Worm (Caenorhabditis elegans): ENCODE results near the gene sri-4.

Gene sri-4

ce11 chrV:773256-773655 is 25.1 kb downstream of the sri-4 start, which contains the start of gene sti-1:
TSS of gene sti-1 (plus strand) at chrV:773518.
- peak; percentile 83 for TF ChIP-seq C16A3.4 (tag; optimal IDR thresholded peaks at IDR 0.05)
- peak; percentile 92 for TF ChIP-seq nhr-19 (GFP tag; conservative IDR thresholded peaks at IDR 0.05)
- peak; percentile 74 for TF ChIP-seq skn-1 (tag; optimal IDR thresholded peaks at IDR 0.05)
- TF ChIP-seq mef-2 (tag; optimal IDR thresholded peaks at IDR 0.05) = no peak
- peak; percentile 96 for TF ChIP-seq nhr-77 (tag; optimal IDR thresholded peaks at IDR 0.05)
- TF ChIP-seq sup-37 (GFP tag; optimal IDR thresholded peaks at IDR 0.05) = peak; percentile 72
- TF ChIP-seq fkh-10 (GFP tag; optimal IDR thresholded peaks at IDR 0.05) = peak; percentile 19
- peak; percentile 89 for TF ChIP-seq unc-130 (tag; optimal IDR thresholded peaks at IDR 0.05)
- peak; percentile 95 for TF ChIP-seq nhr-71 (tag; optimal IDR thresholded peaks at IDR 0.05)
- TF ChIP-seq lin-14 (GFP tag; optimal IDR thresholded peaks at IDR 0.05) = peak; percentile 98
- no peak for TF ChIP-seq fkh-4 (tag; optimal IDR thresholded peaks at IDR 0.05; ENCODE audit: borderline replicate concordance)
- peak; percentile 77 for TF ChIP-seq grh-1 (GFP tag; IDR thresholded peaks at IDR 0.05)
- TF ChIP-seq isw-1 (GFP tag; IDR thresholded peaks at IDR 0.05) = peak; percentile 87
- no peak for TF ChIP-seq egl-27 (tag; optimal IDR thresholded peaks at IDR 0.05)
- TF ChIP-seq nhr-90 (tag; optimal IDR thresholded peaks at IDR 0.05; ENCODE audit: poor library complexity) = peak; percentile 89
- TF ChIP-seq ztf-4 (tag; optimal IDR thresholded peaks at IDR 0.05) = no peak
- TF ChIP-seq unc-86 (tag; optimal IDR thresholded peaks at IDR 0.05) = peak; percentile 87
- TF ChIP-seq nhr-28 (tag; optimal IDR thresholded peaks at IDR 0.05) = peak; percentile 39
- TF ChIP-seq rnt-1 (tag; optimal IDR thresholded peaks at IDR 0.05) = peak; percentile 91
- peak; percentile 81 for TF ChIP-seq irx-1 (tag; optimal IDR thresholded peaks at IDR 0.05)
- peak; percentile 99 to 100 for TF ChIP-seq efl-1 (optimal IDR thresholded peaks at IDR 0.05)
- TF ChIP-seq efl-1 (GFP tag; optimal IDR thresholded peaks at IDR 0.05 in 1 of 2) = peak; percentile 99 to 100
- TF ChIP-seq xbp-1 (tag; optimal IDR thresholded peaks at IDR 0.05) = peak; percentile 91
- peak; percentile 93 for TF ChIP-seq nhr-20 (tag; optimal IDR thresholded peaks at IDR 0.05)
- peak; percentile 53; the same call in 1 of the 2 replicates for TF ChIP-seq ceh-88 (GFP tag; IDR thresholded peaks at IDR 0.05)
- TF ChIP-seq lsy-2 (tag; optimal IDR thresholded peaks at IDR 0.05) = peak; percentile 89 to 91
- TF ChIP-seq tlp-1 (tag; optimal IDR thresholded peaks at IDR 0.05) = no peak
- peak; percentile 86 for TF ChIP-seq jun-1 (tag; optimal IDR thresholded peaks at IDR 0.05)
- TF ChIP-seq mab-9 (GFP tag; IDR thresholded peaks at IDR 0.05) = peak; percentile 79
- no peak for TF ChIP-seq aha-1 (tag; optimal IDR thresholded peaks at IDR 0.05)
- TF ChIP-seq dsc-1 (tag; optimal IDR thresholded peaks at IDR 0.05) = peak; percentile 92
- TF ChIP-seq ceh-63 (GFP tag; optimal IDR thresholded peaks at IDR 0.05) = no peak
- peak; percentile 71 for TF ChIP-seq sox-4 (tag; optimal IDR thresholded peaks at IDR 0.05)
- peak; percentile 92 for TF ChIP-seq swsn-7 (tag; optimal IDR thresholded peaks at IDR 0.05)
- TF ChIP-seq efl-3 (GFP tag; optimal IDR thresholded peaks at IDR 0.05) = no peak
- no peak for TF ChIP-seq sptf-1 (tag; optimal IDR thresholded peaks at IDR 0.05)
- TF ChIP-seq F16B12.6 (tag; optimal IDR thresholded peaks at IDR 0.05) = peak; percentile 36
- peak; percentile 93 for TF ChIP-seq nhr-85 (tag)
- peak; percentile 95 for TF ChIP-seq mep-1 (tag; optimal IDR thresholded peaks at IDR 0.05)
- no peak for TF ChIP-seq pqm-1 (tag; optimal IDR thresholded peaks at IDR 0.05)
- peak in 2 of 6 experiments; percentile 65 to 90 for TF ChIP-seq elt-3 (tag; optimal IDR thresholded peaks at IDR 0.05)
- TF ChIP-seq nhr-12 (tag; optimal IDR thresholded peaks at IDR 0.05) = no peak
- no peak for TF ChIP-seq ceh-90 (tag; optimal IDR thresholded peaks at IDR 0.05)
- peak in 1 of 2 experiments; percentile 75 for TF ChIP-seq mdl-1 (tag; optimal IDR thresholded peaks at IDR 0.05)
- peak; percentile 93 for TF ChIP-seq nhr-47 (tag; optimal IDR thresholded peaks at IDR 0.05)
- no peak for TF ChIP-seq hlh-4 (tag; optimal IDR thresholded peaks at IDR 0.05)
- no peak for TF ChIP-seq hlh-17 (GFP tag; optimal IDR thresholded peaks at IDR 0.05; ENCODE audit: borderline replicate concordance)
- TF ChIP-seq hpl-2 (GFP tag; optimal IDR thresholded peaks at IDR 0.05) = no peak
- no peak for TF ChIP-seq alr-1 (tag; optimal IDR thresholded peaks at IDR 0.05; ENCODE audit: borderline replicate concordance)
- no peak for TF ChIP-seq C34B4.2 (tag; optimal IDR thresholded peaks at IDR 0.05)
- peak; percentile 96 to 97 (median 97) for TF ChIP-seq dpl-1 (GFP tag; optimal IDR thresholded peaks at IDR 0.05)
- TF ChIP-seq nhr-11 (tag; optimal IDR thresholded peaks at IDR 0.05) = peak; percentile 81
- peak; percentile 41 for TF ChIP-seq C04F5.9 (tag; optimal IDR thresholded peaks at IDR 0.05)
- no peak for TF ChIP-seq unc-30 (tag; optimal IDR thresholded peaks at IDR 0.05)
